Worm (Caenorhabditis elegans) whole organism, late embryonic: ENCODE data around the gene gex-2.
A peak's percentile ranks its signal among the peaks of the same experiment; 100 is the strongest.

Source experiments
- K02D7.2 ChIP-seq: sonication (generic microtip); optimal IDR thresholded peaks from 2 replicates; lab custom pipeline; 2017; ENCODE audit warnings: mild to moderate bottlenecking, missing genetic modification characterization, missing compliant biosample characterization
- ama-1 ChIP-seq: fragments of 150-350 bp; optimal IDR thresholded peaks from 2 replicates; lab custom pipeline; 2014
- ceh-9 ChIP-seq: sonication (generic microtip); optimal IDR thresholded peaks from 2 replicates; lab custom pipeline; 2016; ENCODE audit warnings: mild to moderate bottlenecking, missing genetic modification characterization, inconsistent platforms, missing compliant biosample characterization
- ets-4 ChIP-seq: sonication (generic microtip); optimal IDR thresholded peaks from 2 replicates; lab custom pipeline; 2016; ENCODE audit warnings: missing genetic modification characterization, missing compliant biosample characterization
- eyg-1 ChIP-seq: sonication (generic microtip); optimal IDR thresholded peaks from 2 replicates; lab custom pipeline; 2016; ENCODE audit warnings: missing genotype, missing genetic modification characterization, missing compliant biosample characterization
- hlh-6 ChIP-seq: sonication (generic microtip); optimal IDR thresholded peaks from 2 replicates; lab custom pipeline; 2016; ENCODE audit warnings: missing genotype, missing genetic modification characterization, missing compliant biosample characterization
- madf-2 ChIP-seq: sonication (generic microtip); optimal IDR thresholded peaks from 2 replicates; lab custom pipeline; 2017; ENCODE audit warnings: missing genetic modification characterization, missing compliant biosample characterization
- nhr-232 ChIP-seq: sonication (generic microtip); optimal IDR thresholded peaks from 2 replicates; lab custom pipeline; 2016; ENCODE audit warnings: missing genetic modification characterization, missing compliant biosample characterization
- pqm-1 ChIP-seq: sonication (generic microtip); optimal IDR thresholded peaks from 2 replicates; lab custom pipeline; 2016; ENCODE audit warnings: missing genetic modification characterization, missing compliant biosample characterization
- tbx-2 ChIP-seq: sonication (generic microtip); optimal IDR thresholded peaks from 2 replicates; lab custom pipeline; 2016; ENCODE audit warnings: missing genetic modification characterization, missing compliant biosample characterization
- unc-3 ChIP-seq, 2 experiments: fragments of 200-800 bp in 1 of 2; sonication (Bioruptor generic) in 1 of 2; sonication (generic microtip) in 1 of 2; conservative IDR thresholded peaks in 1 of 2; optimal IDR thresholded peaks in 1 of 2; 2 replicates each; pipeline versions ENCODE4 v1.3.6 to Lab custom; 2016 to 2022; ENCODE audit warnings: missing compliant biosample characterization in 2 of 2, missing genetic modification characterization in 2 of 2, missing genetic modification reagents in 1 of 2
- unc-55 ChIP-seq: sonication (generic microtip); optimal IDR thresholded peaks from 2 replicates; lab custom pipeline; 2017; ENCODE audit warnings: missing biosample characterization, missing genetic modification reagents, missing genetic modification characterization

DNA sequence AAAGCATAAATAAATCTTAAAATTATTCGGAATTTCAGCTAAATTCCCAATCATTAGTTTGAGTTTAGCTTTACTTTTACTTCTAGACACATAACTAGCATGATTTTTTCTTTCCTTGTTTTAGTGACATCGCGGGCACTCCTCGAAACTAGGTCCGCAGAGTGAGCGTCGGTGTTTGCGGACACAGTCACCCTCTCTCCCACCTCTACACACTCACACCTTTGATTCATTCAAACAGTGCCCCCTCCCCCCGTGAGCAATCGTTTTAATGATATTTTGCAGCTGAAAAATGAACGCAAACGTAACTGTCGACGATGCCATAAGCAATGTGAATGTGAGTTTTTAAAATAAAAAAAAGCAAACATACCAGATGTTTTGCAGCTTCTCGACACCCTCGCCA is at the start of gene gex-2:
- no peak for TF ChIP-seq ama-1 (lab: Kevin White, UChicago)
- no peak for TF ChIP-seq unc-55 (GFP tag; lab: Kevin White, UChicago)
- no peak for TF ChIP-seq madf-2 (tag; lab: Kevin White, UChicago)
- no peak for TF ChIP-seq eyg-1 (tag; lab: Kevin White, UChicago)
- TF ChIP-seq pqm-1 (tag; lab: Kevin White, UChicago): no peak
- TF ChIP-seq unc-3 (GFP tag; conservative IDR thresholded peaks at IDR 0.05; lab: Robert Waterston, UW): no peak
- no peak for TF ChIP-seq unc-3 (tag; optimal IDR thresholded peaks at IDR 0.05; lab: Kevin White, UChicago)
- no peak for TF ChIP-seq K02D7.2 (tag; lab: Kevin White, UChicago)
- TF ChIP-seq nhr-232 (tag; lab: Kevin White, UChicago): no peak
- no peak for TF ChIP-seq hlh-6 (tag; lab: Kevin White, UChicago)
- peak; percentile 27 for TF ChIP-seq tbx-2 (tag; lab: Kevin White, UChicago)
- TF ChIP-seq ceh-9: no peak
- TF ChIP-seq ets-4 (tag; lab: Kevin White, UChicago): no peak
